Fruit fly (Drosophila melanogaster) whole organism, prepupa: ENCODE results near the gene Roc1b.

Source experiments
- CG11762 ChIP-seq: fragments of 200-800 bp; sonication (Bioruptor generic); optimal IDR thresholded peaks from 3 replicates; lab custom pipeline; 2016; ENCODE audit warnings: missing biosample characterization, missing genetic modification characterization; ENCODE audit not compliant: insufficient read depth
- CG3032 ChIP-seq: fragments of 200-800 bp; optimal IDR thresholded peaks from 2 replicates; lab custom pipeline; 2019; ENCODE audit warnings: missing biosample characterization, mild to moderate bottlenecking, missing genetic modification characterization, moderate library complexity
- Ets21C ChIP-seq: fragments of 200-800 bp; sonication (Bioruptor generic); optimal IDR thresholded peaks from 3 replicates; lab custom pipeline; 2016; ENCODE audit warnings: missing biosample characterization, missing genetic modification characterization
- Hr4 ChIP-seq: fragments of 200-800 bp; sonication (Bioruptor generic); optimal IDR thresholded peaks from 3 replicates; lab custom pipeline; 2016; ENCODE audit warnings: missing biosample characterization, missing genetic modification characterization
- Lpt ChIP-seq: fragments of 200-800 bp; sonication (Bioruptor generic); optimal IDR thresholded peaks from 3 replicates; lab custom pipeline; 2016; ENCODE audit warnings: missing biosample characterization, missing genetic modification characterization
- OdsH ChIP-seq: fragments of 200-800 bp; sonication (Bioruptor generic); optimal IDR thresholded peaks from 3 replicates; lab custom pipeline; 2016; ENCODE audit warnings: missing biosample characterization, missing genetic modification characterization
- Smox ChIP-seq: fragments of 200-800 bp; sonication (Bioruptor generic); optimal IDR thresholded peaks from 3 replicates; lab custom pipeline; 2016; ENCODE audit warnings: missing biosample characterization, missing genetic modification characterization
- cyc ChIP-seq: fragments of 200-800 bp; sonication (Bioruptor generic); optimal IDR thresholded peaks from 3 replicates; lab custom pipeline; 2016; ENCODE audit warnings: missing biosample characterization, missing genetic modification characterization
- dac ChIP-seq: fragments of 200-800 bp; sonication (Bioruptor generic); optimal IDR thresholded peaks from 2 replicates; lab custom pipeline; 2017; ENCODE audit warnings: missing biosample characterization, mild to moderate bottlenecking, missing genetic modification characterization
- ss ChIP-seq, 2 experiments: fragments of 200-800 bp; sonication (Bioruptor generic); optimal IDR thresholded peaks; 2 replicates in 1 of 2; 3 replicates in 1 of 2; lab custom pipeline; 2017 to 2018; ENCODE audit warnings: mild to moderate bottlenecking in 2 of 2, missing biosample characterization in 2 of 2, missing genetic modification characterization in 2 of 2, moderate library complexity in 1 of 2

DNA sequence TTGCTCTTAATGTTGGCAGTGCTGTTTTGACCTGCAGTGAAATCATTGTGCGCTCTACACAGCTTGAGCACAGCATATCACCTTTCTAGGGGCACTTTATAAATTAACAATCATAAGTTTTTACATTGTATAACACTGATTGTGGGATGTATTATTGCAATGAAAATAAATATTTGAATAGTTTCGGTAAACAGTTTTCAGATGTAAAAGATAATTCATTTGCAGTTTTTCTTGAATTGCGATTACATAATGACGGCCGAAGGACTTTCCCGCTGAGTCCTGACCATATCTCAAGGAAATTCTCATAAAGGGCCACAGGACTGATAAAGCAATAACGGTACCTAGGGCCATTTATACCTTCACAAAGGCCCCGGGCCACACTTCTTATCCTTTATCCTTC lies 16.8 kb downstream of the Roc1b start:
- no peak for TF ChIP-seq CG11762 (GFP tag; lab: Kevin White, UChicago)
- TF ChIP-seq Lpt (GFP tag; lab: Kevin White, UChicago), result no peak
- no peak for TF ChIP-seq Smox
- no peak for TF ChIP-seq dac (GFP tag; lab: Kevin White, UChicago)
- no peak for TF ChIP-seq ss (GFP tag; optimal IDR thresholded peaks at IDR 0.05; lab: Kevin White, UChicago)
- no peak for TF ChIP-seq CG3032 (tag; lab: Kevin White, UChicago)
- TF ChIP-seq Hr4 (GFP tag; lab: Kevin White, UChicago), result no peak
- TF ChIP-seq Ets21C (GFP tag; lab: Kevin White, UChicago), result no peak
- TF ChIP-seq cyc, result no peak
- no peak for TF ChIP-seq OdsH (GFP tag; lab: Kevin White, UChicago)
